Worm (Caenorhabditis elegans) whole organism, L4 larva: ENCODE measurements around the gene ZK370.4.

Source experiments
- D1046.2 ChIP-seq: fragments of 200-800 bp; sonication (Bioruptor generic); IDR thresholded peaks from 2 replicates; pipeline ENCODE4 v1.3.6; 2022; ENCODE audit warnings: missing genetic modification characterization, missing compliant biosample characterization
- Y105C5A.15 ChIP-seq: fragments of 200-800 bp; sonication (Bioruptor generic); IDR thresholded peaks from 2 replicates; pipeline ENCODE4 v1.3.6; 2022; ENCODE audit warnings: missing genetic modification characterization, missing compliant biosample characterization
- Y48G9A.11 ChIP-seq: fragments of 200-800 bp; sonication (Bioruptor generic); IDR thresholded peaks from 2 replicates; pipeline ENCODE4 v1.3.6; 2022; ENCODE audit warnings: missing genetic modification reagents, missing genetic modification characterization, missing compliant biosample characterization
- ZK337.2 ChIP-seq: fragments of 200-800 bp; sonication (Bioruptor generic); IDR thresholded peaks from 2 replicates; pipeline ENCODE4 v1.3.6; 2022; ENCODE audit warnings: missing genetic modification reagents, missing genetic modification characterization, missing compliant biosample characterization
- aha-1 ChIP-seq: fragments of 150-350 bp; peaks from one replicate; lab custom pipeline; 2014; ENCODE audit warnings: missing biosample characterization, missing genetic modification characterization
- ceh-20 ChIP-seq: fragments of 200-800 bp; sonication (Bioruptor generic); IDR thresholded peaks from 2 replicates; pipeline ENCODE4 v1.3.6; 2022; ENCODE audit warnings: missing genetic modification reagents, missing genetic modification characterization, missing compliant biosample characterization
- ctbp-1 ChIP-seq: fragments of 200-800 bp; sonication (Bioruptor generic); IDR thresholded peaks from 2 replicates; pipeline ENCODE4 v1.3.6; 2022; ENCODE audit warnings: missing genetic modification reagents, missing genetic modification characterization, missing compliant biosample characterization
- daf-12 ChIP-seq: fragments of 150-350 bp; optimal IDR thresholded peaks from 2 replicates; lab custom pipeline; 2014; ENCODE audit warnings: missing biosample characterization, missing genetic modification reagents, missing genetic modification characterization
- dmd-6 ChIP-seq: fragments of 200-800 bp; sonication (Bioruptor generic); IDR thresholded peaks from 2 replicates; pipeline ENCODE4 v1.3.6; 2022; ENCODE audit warnings: missing genetic modification reagents, missing genetic modification characterization, missing compliant biosample characterization
- dve-1 ChIP-seq: sonication (generic microtip); optimal IDR thresholded peaks from 2 replicates; lab custom pipeline; 2017; ENCODE audit warnings: antibody characterized with exemption, mild to moderate bottlenecking, missing genetic modification characterization, missing compliant biosample characterization; ENCODE audit not compliant: insufficient read depth
- egl-27 ChIP-seq: sonication (generic microtip); optimal IDR thresholded peaks from 3 replicates; lab custom pipeline; 2017; ENCODE audit warnings: missing biosample characterization, missing genetic modification reagents, missing genetic modification characterization
- fos-1 ChIP-seq: fragments of 150-350 bp; optimal IDR thresholded peaks from 2 replicates; lab custom pipeline; 2014; ENCODE audit warnings: missing biosample characterization, missing genetic modification characterization
- gei-8 ChIP-seq: fragments of 200-800 bp; sonication (Bioruptor generic); optimal IDR thresholded peaks from 2 replicates; lab custom pipeline; 2018; ENCODE audit warnings: mild to moderate bottlenecking, missing genetic modification characterization, missing compliant biosample characterization
- hlh-11 ChIP-seq: fragments of 200-800 bp; sonication (Bioruptor generic); optimal IDR thresholded peaks from 2 replicates; lab custom pipeline; 2018; ENCODE audit warnings: mild to moderate bottlenecking, missing genetic modification characterization, missing compliant biosample characterization
- hlh-30 ChIP-seq: sonication (generic microtip); optimal IDR thresholded peaks from 2 replicates; lab custom pipeline; 2017; ENCODE audit warnings: antibody characterized with exemption, mild to moderate bottlenecking, missing genetic modification characterization, missing compliant biosample characterization; ENCODE audit not compliant: insufficient read depth
- lsy-2 ChIP-seq, 2 experiments: fragments of 150-350 bp in 1 of 2; sonication (generic microtip) in 1 of 2; optimal IDR thresholded peaks; 2 replicates each; lab custom pipeline; 2014 to 2017; ENCODE audit warnings: missing biosample characterization in 2 of 2, missing genetic modification characterization in 2 of 2
- madf-5 ChIP-seq, 2 experiments: fragments of 200-800 bp; sonication (Bioruptor generic); IDR thresholded peaks; 2 replicates each; pipeline ENCODE4 v1.3.6; 2022; ENCODE audit warnings: missing compliant biosample characterization in 2 of 2, missing genetic modification characterization in 2 of 2
- mdl-1 ChIP-seq, 2 experiments: fragments of 150-350 bp in 1 of 2; sonication (generic microtip) in 1 of 2; optimal IDR thresholded peaks; 2 replicates each; lab custom pipeline; 2014 to 2017; ENCODE audit warnings: missing biosample characterization in 2 of 2, missing genetic modification characterization in 2 of 2
- mep-1 ChIP-seq: fragments of 150-350 bp; sonication (generic microtip); optimal IDR thresholded peaks from 3 replicates; lab custom pipeline; 2014; ENCODE audit warnings: missing biosample characterization, missing genetic modification characterization
- mes-2 ChIP-seq: sonication (generic microtip); optimal IDR thresholded peaks from 2 replicates; lab custom pipeline; 2016; ENCODE audit warnings: missing genotype, mild to moderate bottlenecking, missing genetic modification characterization, missing compliant biosample characterization; ENCODE audit not compliant: poor library complexity, severe bottlenecking
- mxl-3 ChIP-seq: fragments of 200-800 bp; sonication (Bioruptor generic); optimal IDR thresholded peaks from 2 replicates; lab custom pipeline; 2018; ENCODE audit warnings: mild to moderate bottlenecking, missing genetic modification characterization, missing compliant biosample characterization
- nhr-11 ChIP-seq: fragments of 150-350 bp; optimal IDR thresholded peaks from 2 replicates; lab custom pipeline; 2014; ENCODE audit warnings: missing biosample characterization, missing genetic modification characterization
- nhr-28 ChIP-seq: fragments of 150-350 bp; optimal IDR thresholded peaks from 2 replicates; lab custom pipeline; 2014; ENCODE audit warnings: missing biosample characterization, missing genetic modification characterization
- nhr-42 ChIP-seq: fragments of 200-800 bp; sonication (Bioruptor generic); IDR thresholded peaks from 2 replicates; pipeline ENCODE4 v1.3.6; 2022; ENCODE audit warnings: missing genetic modification characterization, missing compliant biosample characterization
- nhr-48 ChIP-seq: sonication (generic microtip); optimal IDR thresholded peaks from 2 replicates; lab custom pipeline; 2016; ENCODE audit warnings: mild to moderate bottlenecking, missing genetic modification characterization, missing compliant biosample characterization
- rbr-2 ChIP-seq: sonication (generic microtip); optimal IDR thresholded peaks from 2 replicates; lab custom pipeline; 2016; ENCODE audit warnings: missing genotype, missing genetic modification characterization, missing compliant biosample characterization
- saeg-2 ChIP-seq: fragments of 200-800 bp; sonication (Bioruptor generic); IDR thresholded peaks from 2 replicates; pipeline ENCODE4 v1.3.6; 2022; ENCODE audit warnings: missing genetic modification reagents, missing genetic modification characterization, missing compliant biosample characterization
- unc-62 ChIP-seq, 3 experiments: fragments of 150-350 bp in 1 of 3; sonication (generic microtip); optimal IDR thresholded peaks in 2 of 3; peaks in 1 of 3; 1 replicate in 1 of 3; 2 replicates in 2 of 3; lab custom pipeline; 2014 to 2017; ENCODE audit warnings: missing biosample characterization in 3 of 3, missing genetic modification characterization in 3 of 3, missing genetic modification reagents in 3 of 3, missing genotype in 1 of 3

ZK370.4 gene

DNA sequence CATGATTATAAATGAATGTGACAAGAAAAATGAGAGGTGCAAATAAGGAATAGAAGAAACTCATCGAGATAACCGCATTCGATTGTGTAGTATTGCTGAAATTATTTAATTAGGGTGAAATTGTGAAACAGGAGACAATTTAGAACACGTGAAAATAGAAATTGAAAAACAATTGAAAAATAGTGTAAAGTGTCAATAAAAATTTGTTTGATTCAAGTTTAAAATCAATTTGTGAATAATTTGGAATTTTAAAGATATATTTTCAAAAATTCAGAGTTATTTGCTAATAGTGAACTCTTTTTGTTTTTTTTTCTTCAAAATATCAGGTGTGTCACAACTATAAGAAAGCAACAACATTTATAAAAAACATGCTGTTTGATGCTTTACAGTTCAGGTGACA, at the start of gene ZK370.4:
Gene ZK370.4 (minus strand): TSS at position 101 of the 400 bp plus-strand sequence.
- TF ChIP-seq mep-1 (tag; lab: Kevin White, UChicago) = no peak
- TF ChIP-seq aha-1 (tag; lab: Kevin White, UChicago) = peak; percentile 89
- TF ChIP-seq madf-5 (GFP tag; IDR thresholded peaks at IDR 0.05; lab: Robert Waterston, UW) = no peak

DNA sequence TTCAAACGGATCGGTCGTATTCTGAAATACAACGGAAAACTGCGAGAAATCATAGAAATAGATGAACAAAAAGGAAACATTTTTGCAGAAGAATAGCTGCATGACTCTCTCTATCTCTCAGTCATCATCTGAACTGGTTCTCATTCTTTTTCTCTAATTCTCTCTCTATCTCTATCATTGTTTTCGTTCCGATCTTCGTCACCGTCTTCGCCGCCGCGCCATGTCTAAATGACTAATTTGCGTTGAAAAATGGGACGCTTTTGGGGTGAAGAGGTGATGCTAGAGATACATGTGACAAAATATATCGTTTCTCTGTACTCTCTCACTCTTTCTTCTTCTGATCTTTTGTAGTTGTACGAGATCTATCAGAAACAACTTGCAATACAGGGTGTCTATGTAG, 49.3 kb upstream of the ZK370.4 start:
- peak; percentile 45; the same call in 1 of the 2 replicates for TF ChIP-seq dmd-6 (GFP tag; lab: Robert Waterston, UW)
- peak; percentile 50 for TF ChIP-seq mep-1 (tag; lab: Kevin White, UChicago)
- TF ChIP-seq fos-1 (tag; lab: Kevin White, UChicago) = no peak
- TF ChIP-seq rbr-2 = no peak
- peak; percentile 9 for TF ChIP-seq mes-2 (tag; lab: Kevin White, UChicago)
- peak; percentile 84 for TF ChIP-seq hlh-30 (tag; lab: Kevin White, UChicago)
- peak; percentile 18 for TF ChIP-seq aha-1 (tag; lab: Kevin White, UChicago)
- peak in 1 of 2 experiments; percentile 43 for TF ChIP-seq lsy-2 (tag; optimal IDR thresholded peaks at IDR 0.05; lab: Kevin White, UChicago)
- peak; percentile 81 for TF ChIP-seq nhr-28
- no peak for TF ChIP-seq nhr-42 (GFP tag; lab: Robert Waterston, UW)
- TF ChIP-seq ctbp-1 = no peak
- TF ChIP-seq mdl-1 (tag; optimal IDR thresholded peaks at IDR 0.05; lab: Kevin White, UChicago) = peak; percentile 49 to 89
- TF ChIP-seq ceh-20 (GFP tag; lab: Robert Waterston, UW) = 0 out of 2 replicates have a peak, but pooled peaks have one; percentile 8
- no peak for TF ChIP-seq Y105C5A.15 (GFP tag; lab: Robert Waterston, UW)
- TF ChIP-seq saeg-2 (GFP tag; lab: Robert Waterston, UW) = no peak
- TF ChIP-seq egl-27 (tag; lab: Kevin White, UChicago) = no peak
- TF ChIP-seq hlh-11 (tag; lab: Kevin White, UChicago) = peak; percentile 89
- peak; percentile 74 for TF ChIP-seq mxl-3 (GFP tag; lab: Kevin White, UChicago)
- peak in 1 of 2 experiments; percentile 99 for TF ChIP-seq unc-62 (GFP tag; optimal IDR thresholded peaks at IDR 0.05 in 1 of 2; lab: Kevin White, UChicago)
- TF ChIP-seq unc-62 (tag; optimal IDR thresholded peaks at IDR 0.05; lab: Kevin White, UChicago) = no peak
- no peak for TF ChIP-seq Y48G9A.11 (GFP tag; lab: Robert Waterston, UW)
- TF ChIP-seq dve-1 (tag; lab: Kevin White, UChicago) = peak; percentile 33
- no peak for TF ChIP-seq gei-8 (GFP tag; lab: Kevin White, UChicago)
- peak; percentile 48 for TF ChIP-seq nhr-11
- peak; percentile 52 for TF ChIP-seq nhr-48 (tag; lab: Kevin White, UChicago)

DNA sequence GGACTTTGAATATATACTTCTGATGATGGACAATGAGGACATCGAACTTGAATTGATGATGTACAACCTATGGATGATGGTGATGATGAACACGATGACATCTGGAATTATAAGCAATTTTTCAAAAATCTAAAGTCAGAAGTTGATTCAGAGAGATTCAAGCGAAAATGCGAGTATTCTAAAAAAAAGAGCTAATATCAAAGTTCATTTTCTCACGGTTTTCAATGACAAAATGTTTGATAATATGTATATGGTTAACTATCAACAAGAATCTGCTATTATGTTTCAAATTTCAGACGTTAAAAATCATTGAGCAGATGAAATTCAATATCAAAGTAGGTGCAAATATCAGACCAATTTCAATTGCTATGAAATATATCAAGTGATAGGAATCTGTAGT, 48.7 kb upstream of the ZK370.4 start, which contains the start of gene K02D10.4:
Gene K02D10.4 (minus strand): TSS at position 101 of the 400 bp plus-strand sequence.
- TF ChIP-seq daf-12 (tag; lab: Kevin White, UChicago) = no peak
- TF ChIP-seq aha-1 (tag; lab: Kevin White, UChicago) = peak; percentile 66

DNA sequence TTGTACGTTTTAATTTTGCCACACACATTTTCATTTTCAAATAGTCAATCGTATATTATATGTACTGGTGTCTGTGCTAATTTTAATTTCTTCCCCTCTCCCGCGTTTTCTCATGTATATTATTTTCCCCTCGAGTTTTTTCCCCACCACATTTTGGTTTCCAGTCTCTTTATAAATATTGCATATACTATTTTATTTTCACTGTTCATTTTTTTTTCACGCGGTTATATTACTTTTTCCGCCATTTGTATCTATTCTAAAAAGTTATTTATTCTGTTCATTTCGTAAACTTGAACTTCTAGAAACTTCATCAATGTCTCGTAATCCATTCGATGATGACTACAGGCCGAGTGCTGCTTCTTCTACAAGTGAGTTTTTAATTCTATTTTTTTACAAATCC, 44.7 kb upstream of the ZK370.4 start, which contains the start of gene snap-29:
Gene snap-29 (plus strand): TSS at position 301 of the 400 bp plus-strand sequence.
- TF ChIP-seq fos-1 (tag; lab: Kevin White, UChicago) (no peak), ZK337.2 (GFP tag; lab: Robert Waterston, UW) (no peak), mes-2 (tag; lab: Kevin White, UChicago) (no peak)
- TF ChIP-seq, all 104 proteins: peak for 0

DNA sequence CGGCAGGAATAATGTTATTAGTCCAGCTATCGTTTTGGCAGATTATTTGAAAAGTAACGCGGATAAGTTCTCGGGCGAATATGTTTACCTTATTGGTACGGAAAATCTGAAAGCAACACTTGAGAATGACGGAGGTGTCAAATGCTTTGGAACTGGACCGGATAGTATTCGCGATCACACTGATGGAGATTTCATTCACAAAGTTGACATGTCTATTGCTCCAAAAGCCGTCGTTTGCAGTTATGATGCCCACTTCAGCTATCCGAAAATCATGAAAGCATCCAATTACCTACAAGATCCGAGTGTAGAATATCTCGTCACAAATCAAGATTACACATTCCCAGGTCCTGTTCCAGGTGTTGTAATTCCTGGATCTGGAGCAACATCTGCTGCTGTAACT, 42.2 kb upstream of the ZK370.4 start:
- TF ChIP-seq unc-62 (GFP tag; optimal IDR thresholded peaks at IDR 0.05 in 1 of 2; lab: Kevin White, UChicago) (peak in 1 of 2 experiments; percentile 91), unc-62 (tag; optimal IDR thresholded peaks at IDR 0.05; lab: Kevin White, UChicago) (no peak), D1046.2 (GFP tag; lab: Robert Waterston, UW) (no peak), aha-1 (tag; lab: Kevin White, UChicago) (peak; percentile 81)
- TF ChIP-seq, all 104 proteins: peak for 2
